Worm (Caenorhabditis elegans): ENCODE measurements around the gene col-166.

ce11 chrX:6239927-6240639 is 39.7 kb upstream of the col-166 start:
- TF ChIP-seq unc-39 (tag; optimal IDR thresholded peaks at IDR 0.05) = no peak
- TF ChIP-seq lin-13 (tag; optimal IDR thresholded peaks at IDR 0.05) = no peak
- TF ChIP-seq nhr-2 (tag; optimal IDR thresholded peaks at IDR 0.05) = peak; percentile 20
- TF ChIP-seq snpc-4 (tag; optimal IDR thresholded peaks at IDR 0.05) = no peak
- TF ChIP-seq unc-62 (GFP tag; optimal IDR thresholded peaks at IDR 0.05) = no peak
- no peak for TF ChIP-seq sptf-1 (tag; optimal IDR thresholded peaks at IDR 0.05)
- no peak for TF ChIP-seq mep-1 (tag; optimal IDR thresholded peaks at IDR 0.05)
- TF ChIP-seq bed-3 (GFP tag; optimal IDR thresholded peaks at IDR 0.05) = no peak
- no peak for TF ChIP-seq nhr-237 (tag; optimal IDR thresholded peaks at IDR 0.05)
- no peak for TF ChIP-seq blmp-1 (tag; optimal IDR thresholded peaks at IDR 0.05)
- no peak for TF ChIP-seq elt-1 (tag; optimal IDR thresholded peaks at IDR 0.05; ENCODE audit: borderline replicate concordance, insufficient read depth)
- TF ChIP-seq lin-32 (GFP tag; optimal IDR thresholded peaks at IDR 0.05) = no peak
- no peak for TF ChIP-seq nhr-76 (tag; optimal IDR thresholded peaks at IDR 0.05)
- TF ChIP-seq pha-4 (tag; optimal IDR thresholded peaks at IDR 0.05) = no peak

Data from whole organism, mixed stage, embryonic.